Fruit fly (Drosophila melanogaster): ENCODE measurements around the gene pyx.

DNA sequence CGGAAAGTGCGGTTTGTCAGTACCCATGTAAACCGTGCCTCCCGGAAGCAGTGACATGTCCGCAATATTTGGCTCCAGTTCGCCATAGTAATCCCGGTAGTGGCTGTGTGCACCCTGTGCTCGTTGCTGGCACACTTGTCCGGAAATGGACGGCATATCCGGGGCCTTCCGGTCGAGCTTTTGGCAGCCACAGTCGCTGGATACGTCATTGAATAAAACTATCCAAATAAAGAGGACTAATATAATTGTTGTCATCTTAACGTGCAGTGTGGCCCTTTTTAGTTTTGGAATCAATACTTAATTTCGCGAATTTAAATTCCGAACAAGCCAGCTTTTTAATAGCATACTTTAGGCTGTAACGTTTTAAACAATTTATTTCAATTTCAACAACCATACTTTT lies 46.9 kb downstream of the pyx start, which contains the start of gene CG7049:
- TF ChIP-seq CG8478 (optimal IDR thresholded peaks at IDR 0.05) (no peak), CTCF (optimal IDR thresholded peaks at IDR 0.05) (no peak)

Data from S2 (cell line).